Worm (Caenorhabditis elegans) whole organism, L4 larva: ENCODE measurements around the gene fbxa-139.
"Not testable (repeated sequence)": the region's sequence is repeated elsewhere in the genome, so short reads cannot be mapped to it uniquely, and the experiment has no call there.

Experiments
- aly-2 ChIP-seq: sonication (generic microtip); optimal IDR thresholded peaks from 2 replicates; lab custom pipeline; 2018; ENCODE audit warnings: missing biosample characterization, missing genetic modification characterization
- duxl-1 ChIP-seq: sonication (generic microtip); optimal IDR thresholded peaks from 2 replicates; lab custom pipeline; 2016; ENCODE audit warnings: mild to moderate bottlenecking, missing genetic modification characterization, moderate library complexity, missing compliant biosample characterization; ENCODE audit not compliant: poor library complexity
- lin-13 ChIP-seq: fragments of 150-350 bp; optimal IDR thresholded peaks from 2 replicates; lab custom pipeline; 2014; ENCODE audit warnings: missing biosample characterization, missing genetic modification reagents, missing genetic modification characterization
- lsy-2 ChIP-seq, 2 experiments: fragments of 150-350 bp in 1 of 2; sonication (generic microtip) in 1 of 2; optimal IDR thresholded peaks; 2 replicates each; lab custom pipeline; 2014 to 2017; ENCODE audit warnings: missing biosample characterization in 2 of 2, missing genetic modification characterization in 2 of 2
- madf-9 ChIP-seq: fragments of 200-800 bp; sonication (Bioruptor generic); conservative IDR thresholded peaks from 2 replicates; pipeline ENCODE4 v1.3.6; 2022; ENCODE audit warnings: missing genetic modification reagents, missing genetic modification characterization, missing compliant biosample characterization
- nhr-10 ChIP-seq: fragments of 150-350 bp; optimal IDR thresholded peaks from 2 replicates; lab custom pipeline; 2014; ENCODE audit warnings: missing biosample characterization, missing genetic modification characterization
- nhr-11 ChIP-seq: fragments of 150-350 bp; optimal IDR thresholded peaks from 2 replicates; lab custom pipeline; 2014; ENCODE audit warnings: missing biosample characterization, missing genetic modification characterization
- nhr-237 ChIP-seq: sonication (generic microtip); optimal IDR thresholded peaks from 2 replicates; lab custom pipeline; 2017; ENCODE audit warnings: missing biosample characterization, missing genetic modification characterization
- nhr-41 ChIP-seq: fragments of 200-800 bp; sonication (Bioruptor generic); IDR thresholded peaks from 2 replicates; pipeline ENCODE4 v1.3.6; 2022; ENCODE audit warnings: missing genetic modification reagents, missing genetic modification characterization, missing compliant biosample characterization
- nhr-77 ChIP-seq: fragments of 150-350 bp; optimal IDR thresholded peaks from 2 replicates; lab custom pipeline; 2014; ENCODE audit warnings: missing biosample characterization, missing genetic modification characterization
- php-3 ChIP-seq: fragments of 200-800 bp; sonication (Bioruptor generic); IDR thresholded peaks from 2 replicates; pipeline ENCODE4 v1.3.6; 2022; ENCODE audit warnings: missing genetic modification reagents, missing genetic modification characterization, missing compliant biosample characterization
- pqm-1 ChIP-seq: sonication (generic microtip); optimal IDR thresholded peaks from 2 replicates; lab custom pipeline; 2017; ENCODE audit warnings: missing biosample characterization, missing genetic modification characterization
- snpc-4 ChIP-seq: fragments of 150-350 bp; optimal IDR thresholded peaks from 2 replicates; lab custom pipeline; 2014; ENCODE audit warnings: missing biosample characterization, missing genetic modification characterization
- zfp-3 ChIP-seq: fragments of 200-800 bp; sonication (Bioruptor generic); conservative IDR thresholded peaks from 2 replicates; pipeline ENCODE4 v1.3.6; 2022; ENCODE audit warnings: missing genetic modification reagents, missing genetic modification characterization, missing compliant biosample characterization

ce11 chrV:15590183-15590667 lies 4.2 kb downstream of the fbxa-139 start, which contains the start of gene F28F8.7:
- not testable (repeated sequence) for TF ChIP-seq aly-2 (tag; lab: Kevin White, UChicago); nhr-41 (GFP tag; lab: Robert Waterston, UW); nhr-10 (tag; lab: Kevin White, UChicago); nhr-237; lin-13 (GFP tag; lab: Kevin White, UChicago); snpc-4 (tag; lab: Kevin White, UChicago); pqm-1
- TF ChIP-seq zfp-3 (GFP tag; lab: Robert Waterston, UW), result peak; percentile 91
- TF ChIP-seq duxl-1, result peak; percentile 43
- peak; percentile 43 for TF ChIP-seq nhr-77 (tag; lab: Kevin White, UChicago)
- TF ChIP-seq lsy-2 (tag; optimal IDR thresholded peaks at IDR 0.05; lab: Kevin White, UChicago), result peak; percentile 85 to 95
- peak; percentile 2 for TF ChIP-seq nhr-11
- peak; percentile 30; the same call in 1 of the 2 replicates for TF ChIP-seq madf-9
- TF ChIP-seq php-3 (GFP tag; lab: Robert Waterston, UW), result peak; percentile 57; the same call in 1 of the 2 replicates
